Worm (Caenorhabditis elegans) whole organism, L3 larva: ENCODE measurements around the gene pfn-3.
A peak's percentile ranks its signal among the peaks of the same experiment; 100 is the strongest.

Experiments used
- R02D3.7 ChIP-seq: fragments of 150-350 bp; optimal IDR thresholded peaks from 2 replicates; lab custom pipeline; 2014; ENCODE audit warnings: missing biosample characterization, missing genetic modification characterization
- aly-2 ChIP-seq: fragments of 150-350 bp; optimal IDR thresholded peaks from 2 replicates; lab custom pipeline; 2014; ENCODE audit warnings: missing biosample characterization, missing genetic modification characterization
- ama-1 ChIP-seq: fragments of 150-350 bp; optimal IDR thresholded peaks from 2 replicates; lab custom pipeline; 2018
- ceh-28 ChIP-seq: fragments of 150-350 bp; optimal IDR thresholded peaks from 2 replicates; lab custom pipeline; 2014; ENCODE audit warnings: missing biosample characterization, missing genetic modification reagents, missing genetic modification characterization
- ceh-82 ChIP-seq: fragments of 150-350 bp; optimal IDR thresholded peaks from 2 replicates; lab custom pipeline; 2014; ENCODE audit warnings: missing biosample characterization, missing genetic modification characterization
- ceh-9 ChIP-seq: sonication (generic microtip); optimal IDR thresholded peaks from 2 replicates; lab custom pipeline; 2018; ENCODE audit warnings: missing biosample characterization, missing genetic modification characterization
- daf-12 ChIP-seq: fragments of 150-350 bp; optimal IDR thresholded peaks from 2 replicates; lab custom pipeline; 2014; ENCODE audit warnings: missing biosample characterization, missing genetic modification reagents, missing genetic modification characterization
- egl-27 ChIP-seq: sonication (generic microtip); optimal IDR thresholded peaks from 4 replicates; lab custom pipeline; 2017; ENCODE audit warnings: missing biosample characterization, missing genetic modification reagents, missing genetic modification characterization
- egl-5 ChIP-seq: fragments of 150-350 bp; optimal IDR thresholded peaks from 2 replicates; lab custom pipeline; 2017; ENCODE audit warnings: missing biosample characterization, missing genetic modification reagents, missing genetic modification characterization, inconsistent platforms
- elt-1 ChIP-seq: fragments of 150-350 bp; optimal IDR thresholded peaks from 2 replicates; lab custom pipeline; 2014; ENCODE audit warnings: missing biosample characterization, missing genetic modification characterization
- elt-2 ChIP-seq: sonication (generic microtip); optimal IDR thresholded peaks from 2 replicates; lab custom pipeline; 2016; ENCODE audit warnings: missing genetic modification reagents, mild to moderate bottlenecking, missing genetic modification characterization, missing compliant biosample characterization
- elt-3 ChIP-seq, 3 experiments: fragments of 150-350 bp in 1 of 3; sonication (generic microtip) in 2 of 3; optimal IDR thresholded peaks; 2 replicates in 2 of 3; 4 replicates in 1 of 3; lab custom pipeline; 2014 to 2017; ENCODE audit warnings: missing biosample characterization in 3 of 3, missing genetic modification characterization in 3 of 3
- eor-1 ChIP-seq, 2 experiments: fragments of 150-350 bp; optimal IDR thresholded peaks; 2 replicates each; lab custom pipeline; 2014 to 2018; ENCODE audit warnings: missing biosample characterization in 2 of 2, missing genetic modification characterization in 2 of 2
- fkh-2 ChIP-seq: fragments of 150-350 bp; optimal IDR thresholded peaks from 2 replicates; lab custom pipeline; 2014; ENCODE audit warnings: missing biosample characterization, missing genetic modification reagents, missing genetic modification characterization
- fos-1 ChIP-seq: fragments of 150-350 bp; optimal IDR thresholded peaks from 2 replicates; lab custom pipeline; 2014; ENCODE audit warnings: missing biosample characterization, missing genetic modification characterization
- hmg-11 ChIP-seq: sonication (generic microtip); optimal IDR thresholded peaks from 2 replicates; lab custom pipeline; 2016; ENCODE audit warnings: missing genetic modification characterization, missing compliant biosample characterization
- lin-15B ChIP-seq: fragments of 150-350 bp; optimal IDR thresholded peaks from 2 replicates; lab custom pipeline; 2014; ENCODE audit warnings: missing biosample characterization, missing genetic modification characterization
- lin-39 ChIP-seq: fragments of 150-350 bp; optimal IDR thresholded peaks from 2 replicates; lab custom pipeline; 2018; ENCODE audit warnings: missing biosample characterization, missing genetic modification reagents, missing genetic modification characterization
- lsy-12 ChIP-seq: sonication (generic microtip); optimal IDR thresholded peaks from 2 replicates; lab custom pipeline; 2016; ENCODE audit warnings: mild to moderate bottlenecking, missing genetic modification characterization, missing compliant biosample characterization
- mdl-1 ChIP-seq: fragments of 150-350 bp; optimal IDR thresholded peaks from 2 replicates; lab custom pipeline; 2014; ENCODE audit warnings: missing biosample characterization, missing genetic modification characterization
- nfya-1 ChIP-seq: sonication (generic microtip); optimal IDR thresholded peaks from 2 replicates; lab custom pipeline; 2017; ENCODE audit warnings: missing genetic modification characterization, mild to moderate bottlenecking, missing compliant biosample characterization, antibody characterized with exemption, moderate library complexity; ENCODE audit not compliant: insufficient read depth
- nhr-12 ChIP-seq: fragments of 150-350 bp; optimal IDR thresholded peaks from 2 replicates; lab custom pipeline; 2014; ENCODE audit warnings: missing biosample characterization, missing genetic modification characterization
- nhr-23 ChIP-seq: fragments of 150-350 bp; optimal IDR thresholded peaks from 2 replicates; lab custom pipeline; 2014; ENCODE audit warnings: missing biosample characterization, missing genetic modification reagents, missing genetic modification characterization
- nhr-237 ChIP-seq: fragments of 150-350 bp; optimal IDR thresholded peaks from 2 replicates; lab custom pipeline; 2014; ENCODE audit warnings: missing biosample characterization, missing genetic modification characterization
- nhr-25 ChIP-seq: sonication (generic microtip); optimal IDR thresholded peaks from 2 replicates; lab custom pipeline; 2017; ENCODE audit warnings: missing biosample characterization, missing genetic modification characterization
- nhr-28 ChIP-seq: fragments of 150-350 bp; optimal IDR thresholded peaks from 2 replicates; lab custom pipeline; 2014; ENCODE audit warnings: missing biosample characterization, missing genetic modification characterization
- nhr-43 ChIP-seq: sonication (generic microtip); optimal IDR thresholded peaks from 2 replicates; lab custom pipeline; 2016; ENCODE audit warnings: mild to moderate bottlenecking, missing genetic modification characterization, missing compliant biosample characterization; ENCODE audit not compliant: poor library complexity, severe bottlenecking
- nhr-67 ChIP-seq: fragments of 150-350 bp; optimal IDR thresholded peaks from 2 replicates; lab custom pipeline; 2014; ENCODE audit warnings: missing biosample characterization, missing genetic modification characterization
- nhr-76 ChIP-seq: fragments of 150-350 bp; sonication (generic microtip); optimal IDR thresholded peaks from 5 replicates; lab custom pipeline; 2014; ENCODE audit warnings: missing biosample characterization, missing genetic modification characterization
- nhr-77 ChIP-seq: fragments of 150-350 bp; optimal IDR thresholded peaks from 2 replicates; lab custom pipeline; 2014; ENCODE audit warnings: missing biosample characterization, missing genetic modification characterization
- pha-4 ChIP-seq: fragments of 150-350 bp; optimal IDR thresholded peaks from 2 replicates; lab custom pipeline; 2014; ENCODE audit warnings: missing biosample characterization, missing genetic modification reagents, missing genetic modification characterization
- pqm-1 ChIP-seq: fragments of 150-350 bp; optimal IDR thresholded peaks from 2 replicates; lab custom pipeline; 2017; ENCODE audit warnings: missing biosample characterization, missing genetic modification characterization, inconsistent platforms
- skn-1 ChIP-seq: fragments of 150-350 bp; optimal IDR thresholded peaks from 2 replicates; lab custom pipeline; 2014; ENCODE audit warnings: missing biosample characterization, missing genetic modification characterization
- snpc-4 ChIP-seq: fragments of 150-350 bp; optimal IDR thresholded peaks from 2 replicates; lab custom pipeline; 2014; ENCODE audit warnings: missing biosample characterization, missing genetic modification characterization
- unc-39 ChIP-seq: sonication (generic microtip); optimal IDR thresholded peaks from 4 replicates; lab custom pipeline; 2017; ENCODE audit warnings: missing biosample characterization, missing genetic modification characterization
- unc-62 ChIP-seq: fragments of 150-350 bp; sonication (generic microtip); optimal IDR thresholded peaks from 4 replicates; lab custom pipeline; 2014; ENCODE audit warnings: missing biosample characterization, missing genetic modification reagents, missing genetic modification characterization
- ztf-4 ChIP-seq: fragments of 150-350 bp; optimal IDR thresholded peaks from 2 replicates; lab custom pipeline; 2014; ENCODE audit warnings: missing biosample characterization, missing genetic modification characterization

pfn-3 gene

ce11 chrX:1107758-1108157 is 27.3 kb upstream of the pfn-3 start, which contains the start of gene C05D9.4:
Gene C05D9.4, plus strand, starts transcription at chrX:1108058.
- TF ChIP-seq nhr-12 (tag; lab: Kevin White, UChicago) (no peak), ceh-28 (tag; lab: Kevin White, UChicago) (no peak), skn-1 (tag; lab: Kevin White, UChicago) (no peak), R02D3.7 (tag; lab: Kevin White, UChicago) (no peak), elt-1 (tag; lab: Kevin White, UChicago) (no peak), ama-1 (no peak), ceh-9 (tag; lab: Kevin White, UChicago) (no peak), unc-39 (tag; lab: Kevin White, UChicago) (no peak), nhr-67 (tag; lab: Kevin White, UChicago) (no peak), aly-2 (no peak), nfya-1 (no peak), lin-15B (tag; lab: Kevin White, UChicago) (no peak), nhr-76 (tag; lab: Kevin White, UChicago) (no peak), unc-62 (GFP tag; lab: Kevin White, UChicago) (no peak), mdl-1 (no peak), ztf-4 (no peak), nhr-43 (tag; lab: Kevin White, UChicago) (no peak)

- TF ChIP-seq lin-39 (tag; lab: Kevin White, UChicago) = peak; percentile 78
- TF ChIP-seq lsy-12 (tag; lab: Kevin White, UChicago) = no peak
- TF ChIP-seq pha-4 (tag; lab: Kevin White, UChicago) = peak; percentile 58
- peak; percentile 78 for TF ChIP-seq hmg-11
- peak; percentile 6 for TF ChIP-seq lin-15B (tag; lab: Kevin White, UChicago)
- no peak for TF ChIP-seq egl-27 (tag; lab: Kevin White, UChicago)
- no peak for TF ChIP-seq daf-12 (tag; lab: Kevin White, UChicago)
- no peak for TF ChIP-seq nhr-237
- TF ChIP-seq ztf-4 = no peak
- TF ChIP-seq nfya-1 = peak; percentile 56
- TF ChIP-seq egl-5 (tag; lab: Kevin White, UChicago) = peak; percentile 94
- TF ChIP-seq ceh-28 (tag; lab: Kevin White, UChicago) = peak; percentile 67
Observed at ce11 chrX:1103702-1104262, 23.3 kb upstream of the pfn-3 start, which contains the start of gene ife-4. Gene ife-4, plus strand, starts transcription at chrX:1104212.

ce11 chrX:1096808-1097207 is 16.4 kb upstream of the pfn-3 start, which contains the start of the genes pigx-1 and rme-6:
Gene pigx-1, minus strand, starts transcription at chrX:1097013.
Gene rme-6, plus strand, starts transcription at chrX:1097152.
- TF ChIP-seq ama-1 (no peak), nhr-28 (tag; lab: Kevin White, UChicago) (no peak), nhr-25 (tag; lab: Kevin White, UChicago) (no peak), nfya-1 (peak; percentile 29), nhr-76 (tag; lab: Kevin White, UChicago) (no peak), hmg-11 (peak; percentile 88), snpc-4 (tag; lab: Kevin White, UChicago) (no peak), eor-1 (tag; optimal IDR thresholded peaks at IDR 0.05; lab: Kevin White, UChicago) (no peak), daf-12 (tag; lab: Kevin White, UChicago) (no peak), fos-1 (tag; lab: Kevin White, UChicago) (no peak), nhr-23 (tag; lab: Kevin White, UChicago) (no peak), unc-39 (tag; lab: Kevin White, UChicago) (no peak), lsy-12 (tag; lab: Kevin White, UChicago) (no peak), pha-4 (tag; lab: Kevin White, UChicago) (peak; percentile 31), ztf-4 (no peak), ceh-82 (tag; lab: Kevin White, UChicago) (no peak), nhr-12 (tag; lab: Kevin White, UChicago) (no peak), nhr-77 (tag; lab: Kevin White, UChicago) (no peak), lin-15B (tag; lab: Kevin White, UChicago) (no peak), elt-3 (tag; optimal IDR thresholded peaks at IDR 0.05; lab: Kevin White, UChicago) (no peak), unc-62 (GFP tag; lab: Kevin White, UChicago) (no peak), elt-1 (tag; lab: Kevin White, UChicago) (no peak)

- TF ChIP-seq lsy-12 (tag; lab: Kevin White, UChicago) (no peak), unc-39 (tag; lab: Kevin White, UChicago) (no peak), nhr-25 (tag; lab: Kevin White, UChicago) (no peak), pha-4 (tag; lab: Kevin White, UChicago) (peak; percentile 56), elt-2 (tag; lab: Kevin White, UChicago) (peak; percentile 18), ztf-4 (no peak), fkh-2 (tag; lab: Kevin White, UChicago) (no peak), ceh-9 (tag; lab: Kevin White, UChicago) (no peak), ceh-82 (tag; lab: Kevin White, UChicago) (no peak), lin-15B (tag; lab: Kevin White, UChicago) (no peak), pqm-1 (tag; lab: Kevin White, UChicago) (peak; percentile 12)
Observed at ce11 chrX:1094332-1094731, 13.9 kb upstream of the pfn-3 start.
